Fruit fly (Drosophila melanogaster) whole organism, embryonic: ENCODE results near the gene CG13056.

ENCODE experiments used
- ATbp ChIP-seq: fragments of 200-800 bp; sonication (Bioruptor generic); optimal IDR thresholded peaks from 2 replicates; lab custom pipeline; 2017; ENCODE audit warnings: missing biosample characterization, mild to moderate bottlenecking, missing genetic modification characterization, missing genetic modification reagents
- Atf6 ChIP-seq: fragments of 200-800 bp; sonication (Bioruptor generic); IDR thresholded peaks from 2 replicates; pipeline ENCODE4 v1.3.6; 2022; ENCODE audit warnings: missing biosample characterization, missing genetic modification characterization
- B-H2 ChIP-seq: fragments of 200-800 bp; sonication (Bioruptor generic); optimal IDR thresholded peaks from 2 replicates; lab custom pipeline; 2018; ENCODE audit warnings: missing biosample characterization, mild to moderate bottlenecking, missing genetic modification characterization
- CG10462 ChIP-seq: fragments of 200-800 bp; sonication (Bioruptor generic); optimal IDR thresholded peaks from 2 replicates; lab custom pipeline; 2016; ENCODE audit warnings: missing biosample characterization, missing genetic modification characterization
- CG11093 ChIP-seq: fragments of 200-800 bp; sonication (Bioruptor generic); IDR thresholded peaks from 3 replicates; pipeline ENCODE4 v1.3.6; 2022; ENCODE audit warnings: missing biosample characterization, missing genetic modification characterization
- CG11456 ChIP-seq: fragments of 200-800 bp; sonication (Bioruptor generic); IDR thresholded peaks from 3 replicates; pipeline ENCODE4 v1.3.6; 2022; ENCODE audit warnings: missing biosample characterization, missing genetic modification characterization
- CG11560 ChIP-seq: fragments of 200-800 bp; sonication (Bioruptor generic); IDR thresholded peaks from 3 replicates; pipeline ENCODE4 v1.3.6; 2022; ENCODE audit warnings: missing biosample characterization, missing genetic modification characterization
- CG14667 ChIP-seq: fragments of 200-800 bp; sonication (Bioruptor generic); IDR thresholded peaks from 2 replicates; pipeline ENCODE4 v1.3.6; 2022; ENCODE audit warnings: missing biosample characterization, missing genetic modification characterization
- CG17359 ChIP-seq: fragments of 200-800 bp; sonication (Bioruptor generic); optimal IDR thresholded peaks from 3 replicates; lab custom pipeline; 2018; ENCODE audit warnings: missing biosample characterization, mild to moderate bottlenecking, missing genetic modification characterization, moderate library complexity
- CG17829 ChIP-seq: fragments of 200-800 bp; optimal IDR thresholded peaks from 2 replicates; lab custom pipeline; 2019; ENCODE audit warnings: missing biosample characterization, mild to moderate bottlenecking, missing genetic modification characterization, moderate library complexity
- CG18262 ChIP-seq: fragments of 200-800 bp; optimal IDR thresholded peaks from 3 replicates; lab custom pipeline; 2019; ENCODE audit warnings: missing biosample characterization, mild to moderate bottlenecking, missing genetic modification characterization, moderate library complexity
- CG1832 ChIP-seq: fragments of 200-800 bp; sonication (Bioruptor generic); optimal IDR thresholded peaks from 2 replicates; lab custom pipeline; 2017; ENCODE audit warnings: missing biosample characterization, mild to moderate bottlenecking, missing genetic modification characterization, inconsistent platforms
- CG2120 ChIP-seq: fragments of 200-800 bp; sonication (Bioruptor generic); optimal IDR thresholded peaks from 3 replicates; lab custom pipeline; 2016; ENCODE audit warnings: missing biosample characterization, missing genetic modification characterization
- CG2199 ChIP-seq: fragments of 200-800 bp; sonication (Bioruptor generic); IDR thresholded peaks from 3 replicates; pipeline ENCODE4 v1.3.6; 2022; ENCODE audit warnings: missing biosample characterization, missing genetic modification characterization
- CG31441 ChIP-seq: fragments of 200-800 bp; sonication (Bioruptor generic); IDR thresholded peaks from 2 replicates; pipeline ENCODE4 v1.3.6; 2022; ENCODE audit warnings: missing biosample characterization, missing genetic modification characterization
- CG33213 ChIP-seq: fragments of 200-800 bp; sonication (Bioruptor generic); optimal IDR thresholded peaks from 3 replicates; lab custom pipeline; 2016; ENCODE audit warnings: missing biosample characterization, missing genetic modification characterization
- CG34224 ChIP-seq: fragments of 200-800 bp; sonication (Bioruptor generic); IDR thresholded peaks from 3 replicates; pipeline ENCODE4 v1.3.6; 2022; ENCODE audit warnings: missing biosample characterization, missing genetic modification characterization; ENCODE audit not compliant: partially characterized antibody
- CG34376 ChIP-seq: fragments of 200-800 bp; sonication (Bioruptor generic); optimal IDR thresholded peaks from 2 replicates; lab custom pipeline; 2018; ENCODE audit warnings: missing biosample characterization, mild to moderate bottlenecking, missing genetic modification characterization
- CG8089 ChIP-seq: fragments of 200-800 bp; sonication (Bioruptor generic); optimal IDR thresholded peaks from 3 replicates; lab custom pipeline; 2016; ENCODE audit warnings: missing biosample characterization, missing genetic modification characterization
- CG8281 ChIP-seq: fragments of 200-800 bp; sonication (Bioruptor generic); optimal IDR thresholded peaks from 2 replicates; lab custom pipeline; 2018; ENCODE audit warnings: missing biosample characterization, mild to moderate bottlenecking, missing genetic modification characterization, moderate library complexity
- Dp ChIP-seq: fragments of 200-800 bp; sonication (Bioruptor generic); optimal IDR thresholded peaks from 2 replicates; lab custom pipeline; 2018; ENCODE audit warnings: missing biosample characterization, mild to moderate bottlenecking, missing genetic modification characterization, moderate library complexity
- Elba2 ChIP-seq: fragments of 200-800 bp; sonication (Bioruptor generic); optimal IDR thresholded peaks from 3 replicates; lab custom pipeline; 2016; ENCODE audit warnings: missing biosample characterization, missing genetic modification characterization
- HHEX ChIP-seq: fragments of 200-800 bp; sonication (Bioruptor generic); optimal IDR thresholded peaks from 3 replicates; lab custom pipeline; 2017; ENCODE audit warnings: missing biosample characterization, mild to moderate bottlenecking, missing genetic modification characterization, missing genetic modification reagents
- HLH3B ChIP-seq: fragments of 200-800 bp; sonication (Bioruptor generic); IDR thresholded peaks from 2 replicates; pipeline ENCODE4 v1.3.6; 2022; ENCODE audit warnings: missing biosample characterization, missing genetic modification characterization
- HmgZ ChIP-seq: fragments of 200-800 bp; sonication (Bioruptor generic); optimal IDR thresholded peaks from 2 replicates; lab custom pipeline; 2018; ENCODE audit warnings: missing biosample characterization, mild to moderate bottlenecking, missing genetic modification characterization
- Hmx ChIP-seq: fragments of 200-800 bp; sonication (Bioruptor generic); optimal IDR thresholded peaks from 2 replicates; lab custom pipeline; 2016; ENCODE audit warnings: missing biosample characterization, missing genetic modification characterization
- Hr78 ChIP-seq, 2 experiments: fragments of 200-800 bp in 1 of 2; fragments of >200 bp in 1 of 2; sonication (Bioruptor generic) in 1 of 2; optimal IDR thresholded peaks; 2 replicates each; lab custom pipeline; 2017 to 2019; ENCODE audit warnings: missing biosample characterization in 2 of 2, missing genetic modification characterization in 2 of 2, mild to moderate bottlenecking in 1 of 2, moderate library complexity in 1 of 2
- Nf-YC ChIP-seq: fragments of 200-800 bp; optimal IDR thresholded peaks from 3 replicates; lab custom pipeline; 2019; ENCODE audit warnings: missing biosample characterization, mild to moderate bottlenecking, missing genetic modification characterization, moderate library complexity
- Opbp ChIP-seq: fragments of 200-800 bp; sonication (Bioruptor generic); IDR thresholded peaks from 3 replicates; pipeline ENCODE4 v1.3.6; 2022; ENCODE audit warnings: missing biosample characterization, missing genetic modification characterization; ENCODE audit not compliant: partially characterized antibody
- ara ChIP-seq: fragments of 200-800 bp; sonication (Bioruptor generic); IDR thresholded peaks from 2 replicates; pipeline ENCODE4 v1.3.6; 2022; ENCODE audit warnings: missing biosample characterization, missing genetic modification characterization
- br ChIP-seq: fragments of >200 bp; optimal IDR thresholded peaks from 2 replicates; lab custom pipeline; 2017
- caup ChIP-seq: fragments of 200-800 bp; sonication (Bioruptor generic); optimal IDR thresholded peaks from 3 replicates; lab custom pipeline; 2017; ENCODE audit warnings: missing biosample characterization, mild to moderate bottlenecking, missing genetic modification characterization, moderate library complexity; ENCODE audit not compliant: severe bottlenecking
- chinmo ChIP-seq: fragments of 200-800 bp; sonication (Bioruptor generic); IDR thresholded peaks from 4 replicates; pipeline ENCODE4 v1.3.6; 2022; ENCODE audit warnings: missing biosample characterization, missing genetic modification characterization; ENCODE audit not compliant: partially characterized antibody
- cwo ChIP-seq: fragments of 200-800 bp; sonication (Bioruptor generic); optimal IDR thresholded peaks from 3 replicates; lab custom pipeline; 2017; ENCODE audit warnings: missing biosample characterization, missing genetic modification characterization, mild to moderate bottlenecking, moderate library complexity, missing genetic modification reagents
- emc ChIP-seq: fragments of 200-800 bp; sonication (Bioruptor generic); optimal IDR thresholded peaks from 2 replicates; lab custom pipeline; 2016; ENCODE audit warnings: missing biosample characterization, missing genetic modification characterization
- esg ChIP-seq: fragments of 200-800 bp; sonication (Bioruptor generic); conservative IDR thresholded peaks from 2 replicates; pipeline ENCODE4 v1.3.6; 2022; ENCODE audit warnings: missing biosample characterization, missing genetic modification characterization
- exex ChIP-seq: fragments of 200-800 bp; sonication (Bioruptor generic); optimal IDR thresholded peaks from 4 replicates; lab custom pipeline; 2018; ENCODE audit warnings: missing biosample characterization, mild to moderate bottlenecking, missing genetic modification characterization, moderate library complexity
- fd102C ChIP-seq: fragments of 200-800 bp; sonication (Bioruptor generic); optimal IDR thresholded peaks from 2 replicates; lab custom pipeline; 2018; ENCODE audit warnings: missing biosample characterization, mild to moderate bottlenecking, missing genetic modification characterization, moderate library complexity
- fd96Cb ChIP-seq: fragments of 200-800 bp; sonication (Bioruptor generic); optimal IDR thresholded peaks from 2 replicates; lab custom pipeline; 2018; ENCODE audit warnings: missing biosample characterization, mild to moderate bottlenecking, missing genetic modification characterization, moderate library complexity
- gt ChIP-seq: fragments of 200-800 bp; sonication (Bioruptor generic); IDR thresholded peaks from 2 replicates; pipeline ENCODE4 v1.3.6; 2022; ENCODE audit warnings: missing biosample characterization, missing genetic modification characterization
- ham ChIP-seq: fragments of 200-800 bp; sonication (Bioruptor generic); IDR thresholded peaks from 2 replicates; pipeline ENCODE4 v1.3.6; 2022; ENCODE audit warnings: missing biosample characterization, missing genetic modification characterization
- hb ChIP-seq: fragments of 200-800 bp; sonication (Bioruptor generic); IDR thresholded peaks from 3 replicates; pipeline ENCODE4 v1.3.6; 2022; ENCODE audit warnings: missing biosample characterization, missing genetic modification characterization; ENCODE audit not compliant: partially characterized antibody
- inv ChIP-seq: fragments of 200-800 bp; sonication (Bioruptor generic); IDR thresholded peaks from 2 replicates; pipeline ENCODE4 v1.3.6; 2022; ENCODE audit warnings: missing biosample characterization, missing genetic modification characterization; ENCODE audit not compliant: partially characterized antibody
- mam ChIP-seq: fragments of 200-800 bp; sonication (Bioruptor generic); optimal IDR thresholded peaks from 3 replicates; lab custom pipeline; 2016; ENCODE audit warnings: missing biosample characterization, missing genetic modification characterization
- oc ChIP-seq: fragments of 200-800 bp; sonication (Bioruptor generic); optimal IDR thresholded peaks from 2 replicates; lab custom pipeline; 2018; ENCODE audit warnings: missing biosample characterization, mild to moderate bottlenecking, missing genetic modification characterization, moderate library complexity
- onecut ChIP-seq: fragments of 200-800 bp; sonication (Bioruptor generic); IDR thresholded peaks from 2 replicates; pipeline ENCODE4 v1.3.6; 2022; ENCODE audit warnings: missing biosample characterization, missing genetic modification characterization
- ro ChIP-seq: fragments of 200-800 bp; sonication (Bioruptor generic); IDR thresholded peaks from 2 replicates; pipeline ENCODE4 v1.3.6; 2022; ENCODE audit warnings: missing biosample characterization, missing genetic modification characterization
- salm ChIP-seq: fragments of 200-800 bp; sonication (Bioruptor generic); optimal IDR thresholded peaks from 2 replicates; lab custom pipeline; 2018; ENCODE audit warnings: missing biosample characterization, mild to moderate bottlenecking, missing genetic modification characterization
- tna ChIP-seq: fragments of 200-800 bp; sonication (Bioruptor generic); IDR thresholded peaks from 2 replicates; pipeline ENCODE4 v1.3.6; 2022; ENCODE audit warnings: missing biosample characterization, missing genetic modification characterization; ENCODE audit not compliant: partially characterized antibody
- trem ChIP-seq: fragments of 200-800 bp; optimal IDR thresholded peaks from 3 replicates; lab custom pipeline; 2019; ENCODE audit warnings: missing biosample characterization, mild to moderate bottlenecking, missing genetic modification characterization, moderate library complexity

The CG13056 gene

DNA sequence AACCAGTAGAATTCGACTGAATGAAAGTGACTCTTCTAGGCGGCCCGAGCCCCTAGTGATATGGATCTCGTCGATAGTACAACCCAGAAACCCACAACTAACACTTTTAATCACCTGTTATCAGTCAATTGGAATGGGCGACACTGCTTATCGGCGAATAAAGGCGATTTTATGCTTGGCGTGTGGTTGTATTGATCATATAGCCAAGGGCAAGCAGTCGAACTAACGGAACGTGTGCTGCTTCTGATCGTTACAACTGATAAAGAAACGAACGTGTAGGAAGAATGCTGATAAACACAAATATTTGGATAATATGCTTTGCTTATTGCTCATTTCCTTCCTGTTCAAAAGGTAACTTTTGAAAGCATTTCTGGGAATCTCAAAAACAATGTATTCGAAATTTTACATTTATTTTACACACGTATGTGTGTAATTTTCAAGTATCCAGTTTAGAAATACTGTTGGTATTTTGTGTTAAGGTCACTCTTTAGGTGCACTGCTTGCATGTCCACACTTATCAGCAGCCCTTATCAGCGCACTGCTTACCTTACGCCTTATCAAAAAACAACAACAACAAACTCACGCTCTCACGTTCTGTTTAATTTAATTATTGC, 48.2 kb downstream of the CG13056 start, which contains the start of gene Agpat4 (continued):
- peak; percentile 52 for TF ChIP-seq HmgZ (tag; lab: Kevin White, UChicago)
- no peak for TF ChIP-seq ham (GFP tag; lab: Robert Waterston, UW)
- peak; percentile 7 for TF ChIP-seq CG17829 (tag; lab: Kevin White, UChicago)
- TF ChIP-seq HHEX (GFP tag; lab: Kevin White, UChicago) = peak; percentile 13
- TF ChIP-seq emc (GFP tag; lab: Kevin White, UChicago) = no peak
- TF ChIP-seq CG1832 (GFP tag; lab: Kevin White, UChicago) = no peak
- TF ChIP-seq CG11456 = no peak
- no peak for TF ChIP-seq gt (GFP tag; lab: Robert Waterston, UW)
- TF ChIP-seq CG2199 (GFP tag; lab: Robert Waterston, UW) = no peak
- TF ChIP-seq CG34224 (GFP tag; lab: Robert Waterston, UW) = no peak
- TF ChIP-seq cwo (GFP tag; lab: Kevin White, UChicago) = peak; percentile 85
- no peak for TF ChIP-seq CG10462 (GFP tag; lab: Kevin White, UChicago)
- no peak for TF ChIP-seq oc (tag; lab: Kevin White, UChicago)
- no peak for TF ChIP-seq Hr78 (GFP tag; optimal IDR thresholded peaks at IDR 0.05; lab: Kevin White, UChicago)
- peak; percentile 88 for TF ChIP-seq exex (tag; lab: Kevin White, UChicago)
- no peak for TF ChIP-seq HLH3B (GFP tag; lab: Robert Waterston, UW)
- TF ChIP-seq esg = no peak
- TF ChIP-seq ro = no peak
- peak; percentile 35; the same call in 1 of the 3 replicates for TF ChIP-seq Opbp (GFP tag; lab: Robert Waterston, UW)
- TF ChIP-seq inv (GFP tag; lab: Robert Waterston, UW) = peak; percentile 23; the same call in 1 of the 2 replicates
- TF ChIP-seq ATbp (GFP tag; lab: Kevin White, UChicago) = no peak
- peak; percentile 2 for TF ChIP-seq caup (GFP tag; lab: Kevin White, UChicago)
- no peak for TF ChIP-seq br (lab: Kevin White, UChicago)
- TF ChIP-seq CG2120 = no peak
- TF ChIP-seq CG8281 (tag; lab: Kevin White, UChicago) = no peak
- TF ChIP-seq Atf6 (GFP tag; lab: Robert Waterston, UW) = 0 out of 2 replicates have a peak, but pooled peaks have one; percentile 6
- no peak for TF ChIP-seq CG14667 (GFP tag; lab: Robert Waterston, UW)
- TF ChIP-seq CG34376 = peak; percentile 95
- no peak for TF ChIP-seq mam (GFP tag; lab: Kevin White, UChicago)
- TF ChIP-seq trem (tag; lab: Kevin White, UChicago) = no peak
- TF ChIP-seq tna = no peak
- TF ChIP-seq CG33213 (GFP tag; lab: Kevin White, UChicago) = peak; percentile 10
- peak; percentile 71 for TF ChIP-seq Elba2 (GFP tag; lab: Kevin White, UChicago)
- TF ChIP-seq Nf-YC (tag; lab: Kevin White, UChicago) = no peak
- no peak for TF ChIP-seq Hmx (GFP tag; lab: Kevin White, UChicago)
- no peak for TF ChIP-seq CG11093
- TF ChIP-seq chinmo (GFP tag; lab: Robert Waterston, UW) = 0 out of 4 replicates have a peak, but pooled peaks have one; percentile 39
- TF ChIP-seq CG18262 = no peak
- TF ChIP-seq ara (GFP tag; lab: Robert Waterston, UW) = no peak
- TF ChIP-seq CG11560 = no peak
- no peak for TF ChIP-seq CG31441 (GFP tag; lab: Robert Waterston, UW)
- TF ChIP-seq CG17359 (tag; lab: Kevin White, UChicago) = no peak
- TF ChIP-seq fd96Cb (tag; lab: Kevin White, UChicago) = no peak
- no peak for TF ChIP-seq salm
- peak; percentile 48 for TF ChIP-seq Dp (GFP tag; lab: Kevin White, UChicago)
- no peak for TF ChIP-seq CG8089
- TF ChIP-seq hb (GFP tag; lab: Robert Waterston, UW) = no peak
- TF ChIP-seq onecut = no peak
- TF ChIP-seq B-H2 (GFP tag; lab: Kevin White, UChicago) = no peak
- TF ChIP-seq fd102C (GFP tag; lab: Kevin White, UChicago) = no peak
